Worm (Caenorhabditis elegans): ENCODE measurements around the gene apb-1.

apb-1 gene

DNA sequence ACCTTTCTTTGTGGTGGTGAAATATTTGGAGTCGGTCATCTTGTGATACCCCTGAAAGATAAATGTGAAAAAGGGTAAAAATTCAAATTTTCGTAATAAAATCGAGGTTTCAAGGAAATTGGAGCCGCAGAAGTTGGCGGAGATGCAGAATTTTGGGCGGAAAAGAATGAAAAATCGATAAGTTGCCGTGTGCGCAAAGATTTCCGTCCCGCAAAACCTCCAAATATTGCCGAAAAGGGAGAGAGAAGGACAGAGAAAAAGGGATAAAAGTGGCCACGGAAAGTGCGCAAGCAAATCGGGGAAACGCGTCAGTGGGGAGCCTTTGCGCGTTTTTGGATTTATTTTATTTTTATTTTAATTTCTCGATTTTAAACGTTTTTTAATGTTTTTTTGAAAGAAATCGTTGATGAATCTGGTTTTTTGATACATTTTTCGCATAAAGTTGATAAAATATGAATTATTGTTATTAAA lies at the start of gene apb-1:
Gene apb-1, minus strand, starts transcription at position 51 of the 471 bp plus-strand sequence.
- TF ChIP-seq zip-5 (tag; optimal IDR thresholded peaks at IDR 0.05) (no peak), ama-1 (optimal IDR thresholded peaks at IDR 0.05) (no peak), tbx-7 (tag; optimal IDR thresholded peaks at IDR 0.05) (no peak), fkh-6 (tag; optimal IDR thresholded peaks at IDR 0.05) (no peak), pha-2 (tag; optimal IDR thresholded peaks at IDR 0.05) (no peak), npax-4 (tag; optimal IDR thresholded peaks at IDR 0.05) (peak; percentile 58), pqm-1 (tag; optimal IDR thresholded peaks at IDR 0.05) (no peak), mec-3 (tag; optimal IDR thresholded peaks at IDR 0.05; ENCODE audit: borderline replicate concordance) (no peak), ceh-6 (GFP tag; optimal IDR thresholded peaks at IDR 0.05) (peak; percentile 13), ceh-34 (tag; optimal IDR thresholded peaks at IDR 0.05) (peak; percentile 86), C38D4.7 (GFP tag; optimal IDR thresholded peaks at IDR 0.05) (peak; percentile 24), lin-11 (tag; optimal IDR thresholded peaks at IDR 0.05) (peak; percentile 49), ceh-9 (tag; optimal IDR thresholded peaks at IDR 0.05) (no peak), K09A11.1 (tag; optimal IDR thresholded peaks at IDR 0.05; ENCODE audit: insufficient read depth) (no peak), sox-2 (GFP tag; IDR thresholded peaks at IDR 0.05) (peak; percentile 53), unc-3 (GFP tag; conservative IDR thresholded peaks at IDR 0.05) (0 out of 2 replicates have a peak, but pooled peaks have one; percentile 20), unc-3 (tag; optimal IDR thresholded peaks at IDR 0.05) (peak; percentile 33), unc-42 (tag; optimal IDR thresholded peaks at IDR 0.05) (peak; percentile 85), ref-2 (tag; optimal IDR thresholded peaks at IDR 0.05) (no peak), unc-86 (tag; optimal IDR thresholded peaks at IDR 0.05) (peak; percentile 79), ceh-30 (tag; optimal IDR thresholded peaks at IDR 0.05) (peak; percentile 58), fax-1 (tag; optimal IDR thresholded peaks at IDR 0.05) (peak; percentile 20), ceh-2 (tag; optimal IDR thresholded peaks at IDR 0.05) (peak; percentile 58), unc-55 (GFP tag; optimal IDR thresholded peaks at IDR 0.05) (peak; percentile 32), hlh-30 (tag; optimal IDR thresholded peaks at IDR 0.05; ENCODE audit: insufficient read depth) (no peak), ceh-14 (tag; optimal IDR thresholded peaks at IDR 0.05) (peak; percentile 60), K02D7.2 (tag; optimal IDR thresholded peaks at IDR 0.05) (no peak), ttx-3 (tag; optimal IDR thresholded peaks at IDR 0.05) (peak; percentile 51), hlh-13 (GFP tag; optimal IDR thresholded peaks at IDR 0.05) (peak; percentile 19), C08G9.2 (tag; optimal IDR thresholded peaks at IDR 0.05) (peak; percentile 62), ceh-24 (tag; optimal IDR thresholded peaks at IDR 0.05) (no peak), ztf-16 (tag; optimal IDR thresholded peaks at IDR 0.05) (peak; percentile 65), nhr-11 (tag; optimal IDR thresholded peaks at IDR 0.05) (no peak), T23F11.4 (GFP tag; optimal IDR thresholded peaks at IDR 0.05) (no peak), nfya-1 (tag; optimal IDR thresholded peaks at IDR 0.05) (peak; percentile 84), ceh-22 (tag; optimal IDR thresholded peaks at IDR 0.05) (no peak), elt-2 (tag; optimal IDR thresholded peaks at IDR 0.05) (peak; percentile 81), eyg-1 (tag; optimal IDR thresholded peaks at IDR 0.05) (no peak), elt-4 (tag; optimal IDR thresholded peaks at IDR 0.05) (no peak), hlh-15 (tag; optimal IDR thresholded peaks at IDR 0.05) (no peak), dmd-4 (tag; optimal IDR thresholded peaks at IDR 0.05; ENCODE audit: borderline replicate concordance) (no peak), che-1 (tag; optimal IDR thresholded peaks at IDR 0.05) (peak; percentile 58), hlh-6 (tag; optimal IDR thresholded peaks at IDR 0.05) (no peak), lim-6 (tag; optimal IDR thresholded peaks at IDR 0.05) (peak; percentile 15), Y22D7AL.16 (tag; optimal IDR thresholded peaks at IDR 0.05) (no peak), odd-2 (tag; optimal IDR thresholded peaks at IDR 0.05) (no peak), sdc-2 (tag; optimal IDR thresholded peaks at IDR 0.05) (peak; percentile 28), pha-4 (tag; optimal IDR thresholded peaks at IDR 0.05) (no peak), ahr-1 (tag; optimal IDR thresholded peaks at IDR 0.05) (no peak), syd-9 (tag; optimal IDR thresholded peaks at IDR 0.05) (peak; percentile 31), ceh-48 (tag; optimal IDR thresholded peaks at IDR 0.05) (peak; percentile 98), ets-4 (tag; optimal IDR thresholded peaks at IDR 0.05) (peak; percentile 25), F13H6.1 (tag; optimal IDR thresholded peaks at IDR 0.05) (peak; percentile 1), ceh-31 (tag; optimal IDR thresholded peaks at IDR 0.05) (peak; percentile 85)

Data from whole organism, late embryonic.